Fruit fly (Drosophila melanogaster) S2 (cell line): ENCODE data around the gene Usp32.

ENCODE experiments used
- CG8478 ChIP-seq: fragments of >200 bp; optimal IDR thresholded peaks from 2 replicates; lab custom pipeline; 2018
- CTCF ChIP-seq, 2 experiments: fragments of >200 bp; optimal IDR thresholded peaks; 2 replicates each; lab custom pipeline; 2018

- TF ChIP-seq CG8478 (lab: Kevin White, UChicago) = no peak
- TF ChIP-seq CTCF (optimal IDR thresholded peaks at IDR 0.05; lab: Kevin White, UChicago) = no peak
Observed at dm6 chr3L:19857923-19858490, 12.9 kb upstream of the Usp32 start.
